Worm (Caenorhabditis elegans) whole organism, L4/young adult: ENCODE measurements around the gene grld-1.

ENCODE experiments used
- W03F9.2 ChIP-seq: fragments of 150-350 bp; optimal IDR thresholded peaks from 2 replicates; lab custom pipeline; 2014; ENCODE audit warnings: missing biosample characterization, missing genetic modification characterization
- him-1 ChIP-seq: sonication (generic microtip); optimal IDR thresholded peaks from 2 replicates; lab custom pipeline; 2016; ENCODE audit warnings: missing genotype, missing genetic modification reagents, missing genetic modification characterization, missing compliant biosample characterization

- TF ChIP-seq him-1 (tag; lab: Kevin White, UChicago) (no peak), W03F9.2 (tag; lab: Kevin White, UChicago) (no peak)
Observed at ce11 chrIV:159864-160263, 34.1 kb upstream of the grld-1 start, which contains the start of gene Y38C1AA.19.
